Fruit fly (Drosophila melanogaster) whole organism, embryonic: ENCODE results near the gene CG17996.

Source experiments
- CG10147 ChIP-seq: fragments of 200-800 bp; sonication (Bioruptor generic); optimal IDR thresholded peaks from 2 replicates; lab custom pipeline; 2019; ENCODE audit warnings: missing biosample characterization, mild to moderate bottlenecking, missing genetic modification characterization, moderate library complexity
- CG10431 ChIP-seq: fragments of 200-800 bp; sonication (Bioruptor generic); optimal IDR thresholded peaks from 3 replicates; lab custom pipeline; 2018; ENCODE audit warnings: missing biosample characterization, mild to moderate bottlenecking, missing genetic modification characterization
- CG10654 ChIP-seq: fragments of 200-800 bp; sonication (Bioruptor generic); optimal IDR thresholded peaks from 2 replicates; lab custom pipeline; 2016; ENCODE audit warnings: missing biosample characterization, missing genetic modification characterization
- CG1233 ChIP-seq: fragments of 200-800 bp; sonication (Bioruptor generic); optimal IDR thresholded peaks from 4 replicates; lab custom pipeline; 2018; ENCODE audit warnings: missing biosample characterization, mild to moderate bottlenecking, missing genetic modification characterization
- CG13296 ChIP-seq: fragments of 200-800 bp; sonication (Bioruptor generic); optimal IDR thresholded peaks from 3 replicates; lab custom pipeline; 2018; ENCODE audit warnings: missing biosample characterization, mild to moderate bottlenecking, missing genetic modification characterization
- CG15514 ChIP-seq: fragments of 200-800 bp; sonication (Bioruptor generic); optimal IDR thresholded peaks from 3 replicates; lab custom pipeline; 2017; ENCODE audit warnings: missing biosample characterization, missing genetic modification characterization, mild to moderate bottlenecking, moderate library complexity, missing genetic modification reagents
- CG15696 ChIP-seq: fragments of 200-800 bp; sonication (Bioruptor generic); optimal IDR thresholded peaks from 2 replicates; lab custom pipeline; 2019; ENCODE audit warnings: missing biosample characterization, mild to moderate bottlenecking, missing genetic modification characterization, moderate library complexity
- CG17612 ChIP-seq: fragments of 200-800 bp; sonication (Bioruptor generic); IDR thresholded peaks from 2 replicates; pipeline ENCODE4 v1.3.6; 2022; ENCODE audit warnings: missing biosample characterization, missing genetic modification characterization
- CG17829 ChIP-seq: fragments of 200-800 bp; optimal IDR thresholded peaks from 2 replicates; lab custom pipeline; 2019; ENCODE audit warnings: missing biosample characterization, mild to moderate bottlenecking, missing genetic modification characterization, moderate library complexity
- CG18764 ChIP-seq: fragments of 200-800 bp; sonication (Bioruptor generic); optimal IDR thresholded peaks from 3 replicates; lab custom pipeline; 2016; ENCODE audit warnings: missing biosample characterization, missing genetic modification characterization
- CG2875 ChIP-seq: fragments of 200-800 bp; sonication (Bioruptor generic); optimal IDR thresholded peaks from 2 replicates; lab custom pipeline; 2017; ENCODE audit warnings: missing biosample characterization, mild to moderate bottlenecking, missing genetic modification characterization, missing genetic modification reagents
- CG30020 ChIP-seq: fragments of 200-800 bp; optimal IDR thresholded peaks from 2 replicates; lab custom pipeline; 2019; ENCODE audit warnings: missing biosample characterization, mild to moderate bottlenecking, missing genetic modification characterization, moderate library complexity
- CG6254 ChIP-seq: fragments of 200-800 bp; sonication (Bioruptor generic); optimal IDR thresholded peaks from 3 replicates; lab custom pipeline; 2017; ENCODE audit warnings: mild to moderate bottlenecking, missing biosample characterization, missing genetic modification reagents, missing genetic modification characterization
- CG8388 ChIP-seq: fragments of 200-800 bp; sonication (Bioruptor generic); optimal IDR thresholded peaks from 2 replicates; lab custom pipeline; 2019; ENCODE audit warnings: missing biosample characterization, mild to moderate bottlenecking, missing genetic modification characterization, moderate library complexity
- CG8924 ChIP-seq: fragments of 200-800 bp; optimal IDR thresholded peaks from 3 replicates; lab custom pipeline; 2019; ENCODE audit warnings: missing biosample characterization, mild to moderate bottlenecking, missing genetic modification characterization, moderate library complexity
- CG9817 ChIP-seq: fragments of 200-800 bp; sonication (Bioruptor generic); optimal IDR thresholded peaks from 2 replicates; lab custom pipeline; 2018; ENCODE audit warnings: missing biosample characterization, mild to moderate bottlenecking, missing genetic modification characterization, moderate library complexity
- CHES-1-like ChIP-seq: fragments of 200-800 bp; sonication (Bioruptor generic); optimal IDR thresholded peaks from 2 replicates; lab custom pipeline; 2016; ENCODE audit warnings: missing biosample characterization, missing genetic modification characterization
- Dip3 ChIP-seq: fragments of 200-800 bp; sonication (Bioruptor generic); optimal IDR thresholded peaks from 3 replicates; lab custom pipeline; 2016; ENCODE audit warnings: missing biosample characterization, missing genetic modification characterization
- HHEX ChIP-seq: fragments of 200-800 bp; sonication (Bioruptor generic); optimal IDR thresholded peaks from 3 replicates; lab custom pipeline; 2017; ENCODE audit warnings: missing biosample characterization, mild to moderate bottlenecking, missing genetic modification characterization, missing genetic modification reagents
- Hr39 ChIP-seq: fragments of >200 bp; optimal IDR thresholded peaks from 2 replicates; lab custom pipeline; 2017
- Hr51 ChIP-seq, 2 experiments: fragments of 200-800 bp; sonication (Bioruptor generic); optimal IDR thresholded peaks; 2 replicates in 1 of 2; 3 replicates in 1 of 2; lab custom pipeline; 2016 to 2018; ENCODE audit warnings: missing biosample characterization in 2 of 2, missing genetic modification characterization in 2 of 2, mild to moderate bottlenecking in 1 of 2, moderate library complexity in 1 of 2
- Lhr ChIP-seq: fragments of 200-800 bp; sonication (Bioruptor generic); optimal IDR thresholded peaks from 3 replicates; lab custom pipeline; 2017; ENCODE audit warnings: mild to moderate bottlenecking, missing biosample characterization, missing genetic modification reagents, missing genetic modification characterization
- Lpt ChIP-seq: fragments of >200 bp; optimal IDR thresholded peaks from 2 replicates; lab custom pipeline; 2018; ENCODE audit warnings: missing biosample characterization, missing genetic modification characterization
- MESR4 ChIP-seq: fragments of 200-800 bp; sonication (Bioruptor generic); optimal IDR thresholded peaks from 2 replicates; lab custom pipeline; 2018; ENCODE audit warnings: missing biosample characterization, mild to moderate bottlenecking, missing genetic modification characterization, moderate library complexity
- Max ChIP-seq: fragments of 200-800 bp; sonication (Bioruptor generic); optimal IDR thresholded peaks from 2 replicates; lab custom pipeline; 2016; ENCODE audit warnings: missing biosample characterization, mild to moderate bottlenecking, missing genetic modification characterization
- Med ChIP-seq: fragments of 200-800 bp; sonication (Bioruptor generic); peaks from one replicate; lab custom pipeline; 2016; ENCODE audit warnings: missing biosample characterization, missing genetic modification characterization, mild to moderate bottlenecking, inconsistent platforms, moderate library complexity
- Oli ChIP-seq: fragments of 200-800 bp; sonication (Bioruptor generic); optimal IDR thresholded peaks from 2 replicates; lab custom pipeline; 2018; ENCODE audit warnings: missing biosample characterization, mild to moderate bottlenecking, missing genetic modification characterization, moderate library complexity
- Opbp ChIP-seq: fragments of 200-800 bp; sonication (Bioruptor generic); IDR thresholded peaks from 3 replicates; pipeline ENCODE4 v1.3.6; 2022; ENCODE audit warnings: missing biosample characterization, missing genetic modification characterization; ENCODE audit not compliant: partially characterized antibody
- Sox100B ChIP-seq: fragments of 200-800 bp; sonication (Bioruptor generic); optimal IDR thresholded peaks from 3 replicates; lab custom pipeline; 2018; ENCODE audit warnings: missing biosample characterization, mild to moderate bottlenecking, missing genetic modification characterization
- Sox102F ChIP-seq: fragments of 200-800 bp; sonication (Bioruptor generic); optimal IDR thresholded peaks from 2 replicates; lab custom pipeline; 2018; ENCODE audit warnings: missing biosample characterization, mild to moderate bottlenecking, missing genetic modification characterization, moderate library complexity
- Trl ChIP-seq, 3 experiments: fragments of >200 bp in 2 of 3; fragments of 200-800 bp in 1 of 3; sonication (Bioruptor generic) in 1 of 3; optimal IDR thresholded peaks; 2 replicates in 1 of 3; 3 replicates in 2 of 3; lab custom pipeline; 2016 to 2017; ENCODE audit warnings: missing biosample characterization in 1 of 3, missing genetic modification characterization in 1 of 3
- Xbp1 ChIP-seq: fragments of 200-800 bp; sonication (Bioruptor generic); optimal IDR thresholded peaks from 3 replicates; lab custom pipeline; 2016; ENCODE audit warnings: missing biosample characterization, mild to moderate bottlenecking, missing genetic modification characterization
- ato ChIP-seq: fragments of 200-800 bp; sonication (Bioruptor generic); IDR thresholded peaks from 2 replicates; pipeline ENCODE4 v1.3.6; 2022; ENCODE audit warnings: missing biosample characterization, missing genetic modification characterization; ENCODE audit not compliant: partially characterized antibody
- bab2 ChIP-seq: fragments of 200-800 bp; sonication (Bioruptor generic); optimal IDR thresholded peaks from 2 replicates; lab custom pipeline; 2016; ENCODE audit warnings: missing biosample characterization, missing genetic modification characterization
- bcd ChIP-seq: fragments of 200-800 bp; sonication (Bioruptor generic); optimal IDR thresholded peaks from 2 replicates; lab custom pipeline; 2017; ENCODE audit warnings: missing biosample characterization, mild to moderate bottlenecking, missing genetic modification characterization
- caup ChIP-seq: fragments of 200-800 bp; sonication (Bioruptor generic); optimal IDR thresholded peaks from 3 replicates; lab custom pipeline; 2017; ENCODE audit warnings: missing biosample characterization, mild to moderate bottlenecking, missing genetic modification characterization, moderate library complexity; ENCODE audit not compliant: severe bottlenecking
- chinmo ChIP-seq: fragments of 200-800 bp; sonication (Bioruptor generic); IDR thresholded peaks from 4 replicates; pipeline ENCODE4 v1.3.6; 2022; ENCODE audit warnings: missing biosample characterization, missing genetic modification characterization; ENCODE audit not compliant: partially characterized antibody
- crc ChIP-seq: fragments of 200-800 bp; sonication (Bioruptor generic); optimal IDR thresholded peaks from 2 replicates; lab custom pipeline; 2016; ENCODE audit warnings: missing biosample characterization, missing genetic modification characterization
- dpn ChIP-seq, 2 experiments: fragments of 200-800 bp; sonication (Bioruptor generic); optimal IDR thresholded peaks; 3 replicates each; lab custom pipeline; 2016; ENCODE audit warnings: missing biosample characterization in 2 of 2, missing genetic modification characterization in 2 of 2
- fd3F ChIP-seq: fragments of 200-800 bp; sonication (Bioruptor generic); optimal IDR thresholded peaks from 2 replicates; lab custom pipeline; 2018; ENCODE audit warnings: missing biosample characterization, mild to moderate bottlenecking, missing genetic modification characterization, moderate library complexity
- h ChIP-seq: fragments of >200 bp; optimal IDR thresholded peaks from 2 replicates; lab custom pipeline; 2017
- insv ChIP-seq, 2 experiments: fragments of 200-800 bp; sonication (Bioruptor generic); optimal IDR thresholded peaks; 3 replicates each; lab custom pipeline; 2016 to 2018; ENCODE audit warnings: missing biosample characterization in 2 of 2, missing genetic modification characterization in 2 of 2
- nerfin-2 ChIP-seq: fragments of 200-800 bp; sonication (Bioruptor generic); IDR thresholded peaks from 2 replicates; pipeline ENCODE4 v1.3.6; 2022; ENCODE audit warnings: missing biosample characterization, missing genetic modification characterization; ENCODE audit not compliant: partially characterized antibody
- nom ChIP-seq: fragments of 200-800 bp; sonication (Bioruptor generic); optimal IDR thresholded peaks from 2 replicates; lab custom pipeline; 2017; ENCODE audit warnings: missing biosample characterization, missing genetic modification characterization, mild to moderate bottlenecking, moderate library complexity, missing genetic modification reagents
- onecut ChIP-seq: fragments of 200-800 bp; sonication (Bioruptor generic); IDR thresholded peaks from 2 replicates; pipeline ENCODE4 v1.3.6; 2022; ENCODE audit warnings: missing biosample characterization, missing genetic modification characterization
- ro ChIP-seq: fragments of 200-800 bp; sonication (Bioruptor generic); IDR thresholded peaks from 2 replicates; pipeline ENCODE4 v1.3.6; 2022; ENCODE audit warnings: missing biosample characterization, missing genetic modification characterization
- sens-2 ChIP-seq: fragments of 200-800 bp; sonication (Bioruptor generic); IDR thresholded peaks from 2 replicates; pipeline ENCODE4 v1.3.6; 2022; ENCODE audit warnings: missing biosample characterization, missing genetic modification characterization

Gene CG17996

DNA sequence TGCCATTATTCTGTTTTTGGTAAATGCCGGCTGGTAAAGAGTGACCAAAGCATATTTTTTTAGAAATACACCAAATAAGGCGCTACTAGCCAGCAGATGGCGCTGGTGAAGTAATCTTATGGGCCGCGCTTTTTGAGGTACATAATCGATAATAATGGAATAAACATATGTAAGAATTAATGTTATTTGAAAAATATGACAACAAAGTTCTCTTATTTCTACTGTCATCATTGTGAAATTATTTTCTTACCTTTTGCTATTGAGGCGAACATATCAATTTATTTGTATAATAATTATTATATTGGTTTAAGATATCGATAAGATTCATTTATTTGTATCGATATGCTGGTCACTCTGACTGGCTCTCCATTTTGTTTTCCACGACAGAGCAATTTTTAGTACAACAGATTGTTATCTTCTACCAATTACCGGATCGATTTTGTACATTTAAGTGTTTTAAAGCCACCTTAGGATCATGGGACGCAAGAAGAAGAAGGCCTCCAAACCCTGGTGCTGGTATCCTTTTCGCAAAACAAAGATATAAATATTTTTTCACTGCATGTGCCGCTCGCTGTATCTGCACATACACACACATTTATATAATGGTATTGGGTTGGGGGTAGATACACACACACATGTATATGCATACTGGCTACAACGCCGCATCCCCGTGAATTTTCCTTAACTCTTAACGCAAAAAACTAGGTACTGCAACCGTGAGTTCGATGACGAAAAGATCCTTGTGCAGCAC lies 12.4 kb upstream of the CG17996 start, which contains the start of the genes LSm7 and BuGZ (continued):
- no peak for TF ChIP-seq nom (GFP tag; lab: Kevin White, UChicago)
- TF ChIP-seq CHES-1-like (GFP tag; lab: Kevin White, UChicago) = no peak
- TF ChIP-seq CG10654 (GFP tag; lab: Kevin White, UChicago) = no peak
- TF ChIP-seq CG15514 (GFP tag; lab: Kevin White, UChicago) = peak; percentile 47
- no peak for TF ChIP-seq CG9817 (tag; lab: Kevin White, UChicago)
- TF ChIP-seq CG13296 (GFP tag; lab: Kevin White, UChicago) = peak; percentile 35
- no peak for TF ChIP-seq fd3F (GFP tag; lab: Kevin White, UChicago)
- peak; percentile 36 for TF ChIP-seq CG8388
- no peak for TF ChIP-seq Dip3
- peak in 1 of 2 experiments; percentile 42 for TF ChIP-seq insv (GFP tag; optimal IDR thresholded peaks at IDR 0.05; lab: Kevin White, UChicago)
- peak; percentile 40 for TF ChIP-seq HHEX (GFP tag; lab: Kevin White, UChicago)
- peak in 1 of 2 experiments; percentile 10 for TF ChIP-seq Hr51 (GFP tag; optimal IDR thresholded peaks at IDR 0.05; lab: Kevin White, UChicago)
- TF ChIP-seq bab2 (GFP tag; lab: Kevin White, UChicago) = no peak
- TF ChIP-seq Lpt (GFP tag; lab: Kevin White, UChicago) = no peak
- peak; percentile 70; the same call in 1 of the 2 replicates for TF ChIP-seq onecut (GFP tag; lab: Robert Waterston, UW)
- no peak for TF ChIP-seq h (lab: Kevin White, UChicago)
- TF ChIP-seq CG8924 (tag; lab: Kevin White, UChicago) = peak; percentile 63
- TF ChIP-seq Opbp (GFP tag; lab: Robert Waterston, UW) = peak; percentile 37; the same call in 1 of the 3 replicates
- peak; percentile 66 for TF ChIP-seq Xbp1 (GFP tag; lab: Kevin White, UChicago)
- TF ChIP-seq Trl (optimal IDR thresholded peaks at IDR 0.05; lab: Kevin White, UChicago) = no peak
- TF ChIP-seq Trl (GFP tag; optimal IDR thresholded peaks at IDR 0.05; lab: Kevin White, UChicago) = peak; percentile 32
- peak; percentile 63 for TF ChIP-seq CG30020 (tag; lab: Kevin White, UChicago)
- peak; percentile 75 for TF ChIP-seq Lhr (GFP tag; lab: Kevin White, UChicago)
- peak; percentile 59 for TF ChIP-seq CG10431 (GFP tag; lab: Kevin White, UChicago)
- TF ChIP-seq bcd = peak; percentile 57
- peak; percentile 60 for TF ChIP-seq CG17829 (tag; lab: Kevin White, UChicago)
- TF ChIP-seq CG17612 (GFP tag; lab: Robert Waterston, UW) = no peak
- peak; percentile 43; the same call in 1 of the 2 replicates for TF ChIP-seq nerfin-2
- no peak for TF ChIP-seq crc (GFP tag; lab: Kevin White, UChicago)
- peak; percentile 25 for TF ChIP-seq CG1233
- TF ChIP-seq CG18764 = peak; percentile 9
- no peak for TF ChIP-seq CG10147
- TF ChIP-seq Oli (tag; lab: Kevin White, UChicago) = no peak
- peak; percentile 41 for TF ChIP-seq CG15696 (tag; lab: Kevin White, UChicago)
- peak; percentile 48 for TF ChIP-seq Max (GFP tag; lab: Kevin White, UChicago)
- TF ChIP-seq Sox102F (GFP tag; lab: Kevin White, UChicago) = no peak
- TF ChIP-seq CG2875 (GFP tag; lab: Kevin White, UChicago) = peak; percentile 16
- no peak for TF ChIP-seq Hr39
- peak; percentile 90 for TF ChIP-seq Med (GFP tag; lab: Kevin White, UChicago)
- TF ChIP-seq chinmo (GFP tag; lab: Robert Waterston, UW) = 0 out of 4 replicates have a peak, but pooled peaks have one; percentile 38
- no peak for TF ChIP-seq sens-2
- TF ChIP-seq Sox100B (GFP tag; lab: Kevin White, UChicago) = no peak
- TF ChIP-seq caup (GFP tag; lab: Kevin White, UChicago) = peak; percentile 46
- TF ChIP-seq MESR4 (GFP tag; lab: Kevin White, UChicago) = peak; percentile 98
- peak; percentile 19 for TF ChIP-seq CG6254 (GFP tag; lab: Kevin White, UChicago)
- TF ChIP-seq ato (GFP tag; lab: Robert Waterston, UW) = no peak
- TF ChIP-seq ro (GFP tag; lab: Robert Waterston, UW) = no peak
- TF ChIP-seq dpn (GFP tag; optimal IDR thresholded peaks at IDR 0.05; lab: Kevin White, UChicago) = peak; percentile 35 to 48
